Worm (Caenorhabditis elegans) whole organism, L3 larva: ENCODE results near the gene C29F9.6.

ENCODE experiments used
- egl-27 ChIP-seq: sonication (generic microtip); optimal IDR thresholded peaks from 4 replicates; lab custom pipeline; 2017; ENCODE audit warnings: missing biosample characterization, missing genetic modification reagents, missing genetic modification characterization
- hmg-11 ChIP-seq: sonication (generic microtip); optimal IDR thresholded peaks from 2 replicates; lab custom pipeline; 2016; ENCODE audit warnings: missing genetic modification characterization, missing compliant biosample characterization
- snpc-4 ChIP-seq: fragments of 150-350 bp; optimal IDR thresholded peaks from 2 replicates; lab custom pipeline; 2014; ENCODE audit warnings: missing biosample characterization, missing genetic modification characterization
- unc-62 ChIP-seq: fragments of 150-350 bp; sonication (generic microtip); optimal IDR thresholded peaks from 4 replicates; lab custom pipeline; 2014; ENCODE audit warnings: missing biosample characterization, missing genetic modification reagents, missing genetic modification characterization

- TF ChIP-seq egl-27, result no peak
- no peak for TF ChIP-seq snpc-4
- TF ChIP-seq hmg-11, result no peak
- no peak for TF ChIP-seq unc-62
These were observed 45.0 kb downstream of the C29F9.6 start for ce11 chrIII:159665-160064.
